Fruit fly (Drosophila melanogaster): ENCODE data around the gene CG32809.

DNA sequence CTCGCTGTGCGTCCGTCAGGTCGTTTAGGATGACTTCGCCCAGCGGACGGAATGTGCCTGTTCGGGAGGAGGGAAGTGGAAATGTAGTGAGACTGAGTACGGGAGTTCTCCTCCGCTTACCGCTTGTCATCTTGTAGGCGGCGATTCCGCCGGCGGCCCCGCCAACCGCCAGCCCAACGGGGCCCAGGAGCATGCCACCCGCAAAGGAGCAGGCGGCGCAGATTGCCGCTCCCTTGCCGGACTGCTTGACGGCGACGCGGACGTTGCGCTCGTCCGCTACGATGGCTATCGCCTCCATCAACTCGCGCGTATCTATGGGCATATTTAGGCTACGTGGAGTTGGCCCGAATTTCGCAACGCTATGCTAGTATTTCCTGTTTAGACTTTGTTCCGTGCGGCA is 23.9 kb downstream of the CG32809 start, which contains the start of gene Mur2B:
- no peak for TF ChIP-seq usp (GFP tag; optimal IDR thresholded peaks at IDR 0.05)
- no peak for TF ChIP-seq Mio (GFP tag; optimal IDR thresholded peaks at IDR 0.05)
- TF ChIP-seq GATAd (GFP tag; optimal IDR thresholded peaks at IDR 0.05) = no peak
- no peak for TF ChIP-seq psq (GFP tag; optimal IDR thresholded peaks at IDR 0.05)
- no peak for TF ChIP-seq N (GFP tag; optimal IDR thresholded peaks at IDR 0.05)
- no peak for TF ChIP-seq Dfd (GFP tag; optimal IDR thresholded peaks at IDR 0.05)

All from whole organism, wandering third instar larva.